Worm (Caenorhabditis elegans): ENCODE measurements around the gene asp-12.
A peak's percentile ranks its signal among the peaks of the same experiment; 100 is the strongest.

The asp-12 gene

DNA sequence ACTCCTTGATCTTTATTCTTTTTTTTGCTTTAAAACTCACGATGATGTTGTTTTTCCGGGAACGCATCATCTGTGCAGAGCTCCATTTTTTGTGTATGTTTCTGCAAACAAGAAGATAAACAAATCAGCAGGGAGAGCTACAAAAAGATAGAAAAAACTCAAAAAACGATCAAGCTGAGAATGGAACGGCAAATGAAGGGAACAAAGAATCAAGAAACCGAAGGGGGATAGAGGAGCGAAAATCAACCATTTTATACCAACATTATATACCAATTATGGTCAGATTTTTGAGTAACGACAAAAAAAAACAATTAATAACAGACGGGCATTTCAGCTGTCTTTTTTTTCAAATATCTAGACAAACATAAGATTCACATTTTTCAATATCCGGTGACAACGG lies 15.8 kb downstream of the asp-12 start, which contains the start of gene slc-17.5:
Gene slc-17.5 (minus strand): TSS at position 101 of the 400 bp plus-strand sequence.
- TF ChIP-seq gei-17 (GFP tag; optimal IDR thresholded peaks at IDR 0.05) (no peak), ccch-3 (GFP tag; optimal IDR thresholded peaks at IDR 0.05) (no peak), lir-1 (GFP tag; conservative IDR thresholded peaks at IDR 0.05) (no peak)

DNA sequence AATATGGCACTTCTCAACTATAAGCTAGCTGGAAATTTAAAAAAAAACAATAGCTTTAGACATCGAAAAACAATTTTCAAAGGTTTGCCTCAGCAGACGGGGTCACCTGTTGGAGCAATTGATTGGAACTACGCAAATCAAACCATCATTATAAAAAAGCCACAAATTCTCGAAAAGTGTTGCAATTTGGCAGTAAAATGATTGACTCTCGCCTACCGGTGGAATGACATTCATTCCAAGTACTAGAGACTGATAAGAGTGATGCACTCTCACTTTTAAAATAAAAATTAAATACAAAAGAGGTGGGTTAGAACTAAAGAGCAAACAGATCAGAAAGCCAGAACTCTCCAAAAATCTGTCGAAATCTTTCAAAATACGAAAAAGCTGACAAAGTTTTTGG lies 16.4 kb downstream of the asp-12 start:
- peak; percentile 66 for TF ChIP-seq nhr-80 (tag; optimal IDR thresholded peaks at IDR 0.05)
- TF ChIP-seq F57C9.4 (tag; optimal IDR thresholded peaks at IDR 0.05) = no peak

DNA sequence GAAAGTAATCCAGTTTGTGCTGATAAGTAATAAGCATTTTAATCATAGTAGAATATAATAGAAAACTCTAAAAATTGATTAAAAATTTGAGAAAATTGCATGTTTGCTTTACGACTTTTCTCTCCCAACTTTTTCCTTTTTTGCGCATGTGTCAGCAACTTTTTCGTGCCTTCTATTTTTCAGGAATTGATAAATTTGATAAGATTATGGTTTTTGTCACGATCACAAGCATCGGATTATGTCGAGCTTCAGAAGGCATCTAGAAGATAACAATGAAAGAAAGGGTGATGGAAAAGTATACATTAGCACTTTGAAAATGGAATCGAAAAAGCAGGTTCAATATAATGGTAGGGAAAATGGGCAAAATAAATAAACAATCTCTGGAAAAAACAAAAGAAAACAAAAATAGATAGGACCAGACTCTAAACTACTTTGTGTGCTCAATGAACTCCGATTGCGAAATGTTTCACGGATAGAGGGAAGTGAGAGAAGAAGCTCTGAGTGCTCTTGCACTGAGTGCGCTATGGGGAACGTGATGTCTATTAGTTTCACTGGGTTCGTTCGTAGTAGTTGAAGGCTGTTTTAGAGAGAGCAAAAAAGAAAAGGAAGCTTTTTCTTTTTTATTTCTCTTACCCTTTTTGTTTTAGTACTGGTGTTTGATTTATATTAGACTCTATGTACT lies 19.3 kb downstream of the asp-12 start:
- TF ChIP-seq T26A5.8 (tag; optimal IDR thresholded peaks at IDR 0.05) = no peak
- peak; percentile 81; the same call in 1 of the 2 replicates for TF ChIP-seq cebp-1 (GFP tag; IDR thresholded peaks at IDR 0.05)
- peak; percentile 94 for TF ChIP-seq cebp-1 (tag; optimal IDR thresholded peaks at IDR 0.05)
- TF ChIP-seq nhr-80 (tag; optimal IDR thresholded peaks at IDR 0.05) = peak; percentile 36
- no peak for TF ChIP-seq Y53F4B.3 (GFP tag; IDR thresholded peaks at IDR 0.05)
- no peak for TF ChIP-seq snpc-4 (GFP tag; optimal IDR thresholded peaks at IDR 0.05)
- peak in 1 of 4 experiments; percentile 7 for TF ChIP-seq snpc-4 (tag; optimal IDR thresholded peaks at IDR 0.05)

ce11 chrV:8291764-8292163 lies 22.8 kb downstream of the asp-12 start, which contains the start of gene srg-33:
Gene srg-33 (plus strand): TSS chrV:8292064.
- TF ChIP-seq hrde-1 (tag; optimal IDR thresholded peaks at IDR 0.05; ENCODE audit: borderline replicate concordance) (no peak), B0019.2 (GFP tag; conservative IDR thresholded peaks at IDR 0.05) (no peak), ztf-6 (GFP tag; IDR thresholded peaks at IDR 0.05) (no peak), nhr-27 (tag; optimal IDR thresholded peaks at IDR 0.05) (no peak), zfh-2 (GFP tag; conservative IDR thresholded peaks at IDR 0.05) (no peak), snpc-1.3 (tag; optimal IDR thresholded peaks at IDR 0.05; ENCODE audit: insufficient read depth) (no peak), F37B4.10 (GFP tag; IDR thresholded peaks at IDR 0.05) (no peak), K11D2.4 (GFP tag; IDR thresholded peaks at IDR 0.05) (no peak), ztf-3 (GFP tag; optimal IDR thresholded peaks at IDR 0.05) (no peak), hmg-1.2 (GFP tag; IDR thresholded peaks at IDR 0.05) (no peak), mel-28 (tag; optimal IDR thresholded peaks at IDR 0.05; ENCODE audit: borderline replicate concordance) (no peak), ccch-3 (GFP tag; optimal IDR thresholded peaks at IDR 0.05) (no peak), nhr-179 (tag; optimal IDR thresholded peaks at IDR 0.05) (no peak), rcor-1 (GFP tag; IDR thresholded peaks at IDR 0.05) (no peak), hmg-20 (GFP tag; IDR thresholded peaks at IDR 0.05) (no peak), tbp1 (GFP tag; optimal IDR thresholded peaks at IDR 0.05) (no peak), B0035.1 (tag; optimal IDR thresholded peaks at IDR 0.05) (no peak), F22D6.2 (tag; optimal IDR thresholded peaks at IDR 0.05) (no peak), Y53F4B.3 (GFP tag; IDR thresholded peaks at IDR 0.05) (no peak), B0261.1 (tag; optimal IDR thresholded peaks at IDR 0.05) (no peak)

- TF ChIP-seq nfyb-1 (GFP tag; IDR thresholded peaks at IDR 0.05) = no peak
- TF ChIP-seq F33H1.4 (GFP tag; IDR thresholded peaks at IDR 0.05) = no peak
Measured at ce11 chrV:8295866-8296265, 26.9 kb downstream of the asp-12 start, which contains the start of gene smex-1. Gene smex-1 (minus strand): TSS chrV:8295966.

All from whole organism, young adult.